Worm (Caenorhabditis elegans) whole organism, L2 larva: ENCODE data around the gene C08E8.4.

Experiments used
- elt-3 ChIP-seq: sonication (generic microtip); optimal IDR thresholded peaks from 2 replicates; lab custom pipeline; 2017; ENCODE audit warnings: missing biosample characterization, missing genetic modification characterization
- lin-39 ChIP-seq: fragments of 150-350 bp; optimal IDR thresholded peaks from 2 replicates; lab custom pipeline; 2014; ENCODE audit warnings: missing biosample characterization, missing genetic modification reagents, missing genetic modification characterization
- mdl-1 ChIP-seq, 2 experiments: fragments of 150-350 bp in 1 of 2; sonication (generic microtip) in 1 of 2; optimal IDR thresholded peaks; 2 replicates each; lab custom pipeline; 2017; ENCODE audit warnings: missing biosample characterization in 2 of 2, missing genetic modification characterization in 2 of 2
- unc-55 ChIP-seq: fragments of 150-350 bp; sonication (generic microtip); optimal IDR thresholded peaks from 3 replicates; lab custom pipeline; 2014; ENCODE audit warnings: missing biosample characterization, missing genetic modification reagents, missing genetic modification characterization
- unc-62 ChIP-seq: fragments of 150-350 bp; optimal IDR thresholded peaks from 2 replicates; lab custom pipeline; 2014; ENCODE audit warnings: missing biosample characterization, missing genetic modification reagents, missing genetic modification characterization

ce11 chrV:18354299-18354698 lies 17.3 kb upstream of the C08E8.4 start:
- TF ChIP-seq elt-3 (tag; lab: Kevin White, UChicago): no peak
- TF ChIP-seq lin-39 (tag; lab: Kevin White, UChicago): no peak
- no peak for TF ChIP-seq mdl-1 (tag; optimal IDR thresholded peaks at IDR 0.05; lab: Kevin White, UChicago)
- TF ChIP-seq unc-55 (GFP tag; lab: Kevin White, UChicago): no peak
- TF ChIP-seq unc-62 (GFP tag; lab: Kevin White, UChicago): no peak
